Worm (Caenorhabditis elegans) whole organism, late embryonic: ENCODE results near the gene C01G12.5.
A peak's percentile ranks its signal among the peaks of the same experiment; 100 is the strongest.

Source experiments
- C08G9.2 ChIP-seq: sonication (generic microtip); optimal IDR thresholded peaks from 2 replicates; lab custom pipeline; 2016; ENCODE audit warnings: mild to moderate bottlenecking, missing genetic modification characterization, moderate library complexity, missing compliant biosample characterization
- C38D4.7 ChIP-seq: fragments of 200-800 bp; sonication (Bioruptor generic); optimal IDR thresholded peaks from 2 replicates; lab custom pipeline; 2018; ENCODE audit warnings: mild to moderate bottlenecking, missing genetic modification characterization, moderate library complexity, missing compliant biosample characterization
- K09A11.1 ChIP-seq: sonication (generic microtip); optimal IDR thresholded peaks from 2 replicates; lab custom pipeline; 2017; ENCODE audit warnings: antibody characterized with exemption, mild to moderate bottlenecking, missing genetic modification characterization, missing compliant biosample characterization; ENCODE audit not compliant: insufficient read depth
- Y22D7AL.16 ChIP-seq: sonication (generic microtip); optimal IDR thresholded peaks from 2 replicates; lab custom pipeline; 2016; ENCODE audit warnings: missing genetic modification characterization, missing compliant biosample characterization
- ahr-1 ChIP-seq: sonication (generic microtip); optimal IDR thresholded peaks from 2 replicates; lab custom pipeline; 2016; ENCODE audit warnings: missing genetic modification characterization, missing compliant biosample characterization
- ama-1 ChIP-seq: fragments of 150-350 bp; optimal IDR thresholded peaks from 2 replicates; lab custom pipeline; 2014
- ceh-14 ChIP-seq: sonication (generic microtip); optimal IDR thresholded peaks from 2 replicates; lab custom pipeline; 2016; ENCODE audit warnings: missing genotype, missing genetic modification characterization, missing compliant biosample characterization
- ceh-2 ChIP-seq: sonication (generic microtip); optimal IDR thresholded peaks from 2 replicates; lab custom pipeline; 2016; ENCODE audit warnings: missing genotype, missing genetic modification characterization, missing compliant biosample characterization
- ceh-24 ChIP-seq: sonication (generic microtip); optimal IDR thresholded peaks from 2 replicates; lab custom pipeline; 2016; ENCODE audit warnings: mild to moderate bottlenecking, missing genetic modification characterization, missing compliant biosample characterization
- ceh-30 ChIP-seq: fragments of 150-350 bp; optimal IDR thresholded peaks from 2 replicates; lab custom pipeline; 2014; ENCODE audit warnings: missing biosample characterization, missing genetic modification characterization
- ceh-34 ChIP-seq: sonication (generic microtip); optimal IDR thresholded peaks from 2 replicates; lab custom pipeline; 2016; ENCODE audit warnings: mild to moderate bottlenecking, missing genetic modification characterization, missing compliant biosample characterization
- ceh-48 ChIP-seq: sonication (generic microtip); optimal IDR thresholded peaks from 2 replicates; lab custom pipeline; 2016; ENCODE audit warnings: missing genetic modification characterization, inconsistent platforms, missing compliant biosample characterization
- ceh-6 ChIP-seq: fragments of 200-800 bp; sonication (Bioruptor generic); optimal IDR thresholded peaks from 2 replicates; lab custom pipeline; 2018; ENCODE audit warnings: mild to moderate bottlenecking, missing genetic modification characterization, missing compliant biosample characterization
- ceh-9 ChIP-seq: sonication (generic microtip); optimal IDR thresholded peaks from 2 replicates; lab custom pipeline; 2016; ENCODE audit warnings: mild to moderate bottlenecking, missing genetic modification characterization, inconsistent platforms, missing compliant biosample characterization
- che-1 ChIP-seq: sonication (generic microtip); optimal IDR thresholded peaks from 2 replicates; lab custom pipeline; 2016; ENCODE audit warnings: mild to moderate bottlenecking, missing genetic modification characterization, missing compliant biosample characterization
- elt-2 ChIP-seq: sonication (generic microtip); optimal IDR thresholded peaks from 2 replicates; lab custom pipeline; 2016; ENCODE audit warnings: missing genetic modification reagents, missing genetic modification characterization, missing compliant biosample characterization
- ets-4 ChIP-seq: sonication (generic microtip); optimal IDR thresholded peaks from 2 replicates; lab custom pipeline; 2016; ENCODE audit warnings: missing genetic modification characterization, missing compliant biosample characterization
- eyg-1 ChIP-seq: sonication (generic microtip); optimal IDR thresholded peaks from 2 replicates; lab custom pipeline; 2016; ENCODE audit warnings: missing genotype, missing genetic modification characterization, missing compliant biosample characterization
- fkh-10 ChIP-seq: fragments of 150-350 bp; optimal IDR thresholded peaks from 2 replicates; lab custom pipeline; 2014; ENCODE audit warnings: missing biosample characterization, missing genetic modification reagents, missing genetic modification characterization
- fkh-6 ChIP-seq: sonication (generic microtip); optimal IDR thresholded peaks from 2 replicates; lab custom pipeline; 2016; ENCODE audit warnings: missing genetic modification characterization, missing compliant biosample characterization
- gmeb-2 ChIP-seq: sonication (generic microtip); optimal IDR thresholded peaks from 2 replicates; lab custom pipeline; 2016; ENCODE audit warnings: missing genetic modification characterization, inconsistent platforms, missing compliant biosample characterization
- hlh-13 ChIP-seq: fragments of 200-800 bp; sonication (Bioruptor generic); optimal IDR thresholded peaks from 2 replicates; lab custom pipeline; 2018; ENCODE audit warnings: mild to moderate bottlenecking, missing genetic modification characterization, missing compliant biosample characterization
- hlh-30 ChIP-seq: sonication (generic microtip); optimal IDR thresholded peaks from 2 replicates; lab custom pipeline; 2017; ENCODE audit warnings: antibody characterized with exemption, missing genetic modification characterization, missing compliant biosample characterization; ENCODE audit not compliant: insufficient read depth
- lim-6 ChIP-seq: sonication (generic microtip); optimal IDR thresholded peaks from 2 replicates; lab custom pipeline; 2016; ENCODE audit warnings: missing genetic modification characterization, missing compliant biosample characterization
- lin-11 ChIP-seq: fragments of 200-800 bp; sonication (Bioruptor generic); optimal IDR thresholded peaks from 2 replicates; lab custom pipeline; 2018; ENCODE audit warnings: mild to moderate bottlenecking, missing genetic modification characterization, missing compliant biosample characterization
- madf-2 ChIP-seq: sonication (generic microtip); optimal IDR thresholded peaks from 2 replicates; lab custom pipeline; 2017; ENCODE audit warnings: missing genetic modification characterization, missing compliant biosample characterization
- mec-3 ChIP-seq: sonication (generic microtip); optimal IDR thresholded peaks from 2 replicates; lab custom pipeline; 2016; ENCODE audit warnings: borderline replicate concordance, missing genetic modification characterization, missing compliant biosample characterization
- nhr-232 ChIP-seq: sonication (generic microtip); optimal IDR thresholded peaks from 2 replicates; lab custom pipeline; 2016; ENCODE audit warnings: missing genetic modification characterization, missing compliant biosample characterization
- npax-4 ChIP-seq: sonication (generic microtip); optimal IDR thresholded peaks from 2 replicates; lab custom pipeline; 2016; ENCODE audit warnings: missing genetic modification characterization, missing compliant biosample characterization
- odd-2 ChIP-seq: sonication (generic microtip); optimal IDR thresholded peaks from 2 replicates; lab custom pipeline; 2017; ENCODE audit warnings: antibody characterized with exemption, mild to moderate bottlenecking, missing genetic modification characterization, missing compliant biosample characterization
- pat-9 ChIP-seq: fragments of 200-800 bp; sonication (Bioruptor generic); optimal IDR thresholded peaks from 2 replicates; lab custom pipeline; 2018; ENCODE audit warnings: mild to moderate bottlenecking, missing genetic modification characterization, moderate library complexity, missing compliant biosample characterization
- pax-1 ChIP-seq: fragments of 150-350 bp; optimal IDR thresholded peaks from 2 replicates; lab custom pipeline; 2014; ENCODE audit warnings: missing biosample characterization, missing genetic modification characterization
- pha-2 ChIP-seq: sonication (generic microtip); optimal IDR thresholded peaks from 2 replicates; lab custom pipeline; 2017; ENCODE audit warnings: mild to moderate bottlenecking, missing genetic modification characterization, missing compliant biosample characterization
- pha-4 ChIP-seq: fragments of 150-350 bp; optimal IDR thresholded peaks from 2 replicates; lab custom pipeline; 2018; ENCODE audit warnings: missing biosample characterization, missing genetic modification reagents, missing genetic modification characterization
- ref-2 ChIP-seq: sonication (generic microtip); optimal IDR thresholded peaks from 2 replicates; lab custom pipeline; 2016; ENCODE audit warnings: missing genetic modification characterization, missing compliant biosample characterization
- syd-9 ChIP-seq: sonication (generic microtip); optimal IDR thresholded peaks from 2 replicates; lab custom pipeline; 2016; ENCODE audit warnings: mild to moderate bottlenecking, missing genetic modification characterization, moderate library complexity, missing compliant biosample characterization
- tbx-2 ChIP-seq: sonication (generic microtip); optimal IDR thresholded peaks from 2 replicates; lab custom pipeline; 2016; ENCODE audit warnings: missing genetic modification characterization, missing compliant biosample characterization
- ttx-3 ChIP-seq: sonication (generic microtip); optimal IDR thresholded peaks from 2 replicates; lab custom pipeline; 2016; ENCODE audit warnings: missing genetic modification reagents, missing genetic modification characterization, missing compliant biosample characterization
- unc-86 ChIP-seq: sonication (generic microtip); optimal IDR thresholded peaks from 2 replicates; lab custom pipeline; 2016; ENCODE audit warnings: missing genetic modification characterization, missing compliant biosample characterization

C01G12.5 gene

ce11 chrII:14620730-14621129 lies 33.4 kb upstream of the C01G12.5 start:
- TF ChIP-seq ceh-48 (tag; lab: Kevin White, UChicago) (no peak), ceh-2 (no peak), lin-11 (tag; lab: Kevin White, UChicago) (no peak), fkh-10 (GFP tag; lab: Kevin White, UChicago) (no peak), pha-4 (tag; lab: Kevin White, UChicago) (no peak), fkh-6 (tag; lab: Kevin White, UChicago) (no peak), ceh-24 (no peak), hlh-13 (GFP tag; lab: Kevin White, UChicago) (no peak), K09A11.1 (tag; lab: Kevin White, UChicago) (no peak), ahr-1 (no peak), ceh-30 (no peak), npax-4 (tag; lab: Kevin White, UChicago) (no peak), hlh-30 (tag; lab: Kevin White, UChicago) (no peak), nhr-232 (tag; lab: Kevin White, UChicago) (no peak), madf-2 (no peak), tbx-2 (tag; lab: Kevin White, UChicago) (no peak), unc-86 (tag; lab: Kevin White, UChicago) (no peak), che-1 (no peak), ets-4 (tag; lab: Kevin White, UChicago) (no peak), gmeb-2 (tag; lab: Kevin White, UChicago) (no peak)

ce11 chrII:14619806-14620205 lies 32.5 kb upstream of the C01G12.5 start:
- TF ChIP-seq ceh-14 (tag; lab: Kevin White, UChicago) (no peak), elt-2 (tag; lab: Kevin White, UChicago) (peak; percentile 33)

ce11 chrII:14618764-14619163 lies 31.5 kb upstream of the C01G12.5 start:
- TF ChIP-seq C38D4.7 (GFP tag; lab: Kevin White, UChicago) (no peak), pat-9 (tag; lab: Kevin White, UChicago) (no peak), pax-1 (tag; lab: Kevin White, UChicago) (no peak), nhr-232 (tag; lab: Kevin White, UChicago) (no peak), hlh-13 (GFP tag; lab: Kevin White, UChicago) (no peak), C08G9.2 (tag; lab: Kevin White, UChicago) (no peak), pha-4 (tag; lab: Kevin White, UChicago) (no peak)

- no peak for TF ChIP-seq syd-9 (tag; lab: Kevin White, UChicago)
- no peak for TF ChIP-seq eyg-1 (tag; lab: Kevin White, UChicago)
- TF ChIP-seq lim-6 = no peak
- no peak for TF ChIP-seq Y22D7AL.16
- TF ChIP-seq ceh-30 = no peak
- TF ChIP-seq ceh-6 (GFP tag; lab: Kevin White, UChicago) = no peak
- no peak for TF ChIP-seq ceh-9
- no peak for TF ChIP-seq ttx-3
- TF ChIP-seq mec-3 = no peak
Observed at ce11 chrII:14618158-14618557, 30.9 kb upstream of the C01G12.5 start.

- no peak for TF ChIP-seq ama-1 (lab: Kevin White, UChicago)
- no peak for TF ChIP-seq ceh-30
- no peak for TF ChIP-seq K09A11.1 (tag; lab: Kevin White, UChicago)
- TF ChIP-seq elt-2 (tag; lab: Kevin White, UChicago) = no peak
- no peak for TF ChIP-seq lin-11 (tag; lab: Kevin White, UChicago)
- no peak for TF ChIP-seq pha-2 (tag; lab: Kevin White, UChicago)
- no peak for TF ChIP-seq fkh-6 (tag; lab: Kevin White, UChicago)
- no peak for TF ChIP-seq ceh-14 (tag; lab: Kevin White, UChicago)
- TF ChIP-seq ref-2 = no peak
- TF ChIP-seq ceh-34 (tag; lab: Kevin White, UChicago) = no peak
- no peak for TF ChIP-seq C08G9.2 (tag; lab: Kevin White, UChicago)
- no peak for TF ChIP-seq C38D4.7 (GFP tag; lab: Kevin White, UChicago)
- no peak for TF ChIP-seq ceh-6 (GFP tag; lab: Kevin White, UChicago)
- TF ChIP-seq pha-4 (tag; lab: Kevin White, UChicago) = no peak
- TF ChIP-seq odd-2 = no peak
- TF ChIP-seq pat-9 (tag; lab: Kevin White, UChicago) = no peak
- no peak for TF ChIP-seq hlh-30 (tag; lab: Kevin White, UChicago)
Observed at ce11 chrII:14616927-14617326, 29.6 kb upstream of the C01G12.5 start.
